Fruit fly (Drosophila melanogaster): ENCODE measurements around the gene CG6287.

DNA sequence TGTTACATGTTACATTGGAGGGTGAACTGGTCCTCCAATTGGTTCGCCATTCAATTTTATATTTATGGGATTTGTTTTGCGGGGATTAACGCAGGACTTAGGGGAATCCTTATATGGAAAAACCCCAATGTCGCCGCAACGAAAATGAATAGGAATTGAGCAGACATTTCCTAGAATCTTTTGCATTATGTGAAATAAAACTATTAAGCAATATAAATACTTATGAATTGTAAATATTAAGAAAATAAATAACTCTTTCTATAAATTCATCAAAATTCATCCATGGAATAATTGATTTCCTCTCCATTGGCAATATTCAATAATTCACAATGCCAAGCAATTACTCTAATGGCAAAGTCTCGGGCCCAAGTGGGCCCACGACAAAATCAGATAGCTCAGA is 41.8 kb downstream of the CG6287 start, which contains the start of gene Gr32a:
- TF ChIP-seq D1 (tag; optimal IDR thresholded peaks at IDR 0.05), result no peak
- no peak for TF ChIP-seq CG17806 (tag; optimal IDR thresholded peaks at IDR 0.05)
- TF ChIP-seq CG12605 (GFP tag; IDR thresholded peaks at IDR 0.05), result no peak
- TF ChIP-seq Ets98B (GFP tag; IDR thresholded peaks at IDR 0.05), result no peak
- TF ChIP-seq CG13204 (GFP tag; optimal IDR thresholded peaks at IDR 0.05), result no peak
- TF ChIP-seq CG15710 (tag; optimal IDR thresholded peaks at IDR 0.05), result no peak
- TF ChIP-seq CG32121 (GFP tag; IDR thresholded peaks at IDR 0.05), result no peak
- TF ChIP-seq Pif1A (GFP tag; optimal IDR thresholded peaks at IDR 0.05), result no peak
